Worm (Caenorhabditis elegans) whole organism, L1 larva: ENCODE results near the gene phf-33.
A peak's percentile ranks its signal among the peaks of the same experiment; 100 is the strongest.

Experiments
- C04F5.9 ChIP-seq: sonication (generic microtip); optimal IDR thresholded peaks from 2 replicates; lab custom pipeline; 2016; ENCODE audit warnings: missing genetic modification characterization, missing compliant biosample characterization
- C16A3.4 ChIP-seq: fragments of 150-350 bp; optimal IDR thresholded peaks from 2 replicates; lab custom pipeline; 2014; ENCODE audit warnings: missing biosample characterization, missing genetic modification characterization
- C34B4.2 ChIP-seq: sonication (generic microtip); optimal IDR thresholded peaks from 2 replicates; lab custom pipeline; 2017; ENCODE audit warnings: mild to moderate bottlenecking, missing genetic modification characterization, missing compliant biosample characterization
- Y116A8C.19 ChIP-seq: sonication (generic microtip); optimal IDR thresholded peaks from 2 replicates; lab custom pipeline; 2016; ENCODE audit warnings: missing compliant biosample characterization, missing genetic modification characterization, borderline replicate concordance
- aly-2 ChIP-seq: fragments of 150-350 bp; optimal IDR thresholded peaks from 2 replicates; lab custom pipeline; 2014; ENCODE audit warnings: missing biosample characterization, missing genetic modification characterization
- ceh-63 ChIP-seq: fragments of 200-800 bp; sonication (Bioruptor generic); optimal IDR thresholded peaks from 2 replicates; lab custom pipeline; 2018; ENCODE audit warnings: mild to moderate bottlenecking, missing genetic modification characterization, missing compliant biosample characterization
- ceh-82 ChIP-seq, 3 experiments: fragments of 150-350 bp in 1 of 3; sonication (generic microtip) in 2 of 3; optimal IDR thresholded peaks; 2 replicates each; lab custom pipeline; 2014 to 2017; ENCODE audit warnings: missing biosample characterization in 3 of 3, missing genetic modification characterization in 3 of 3
- ceh-88 ChIP-seq: fragments of 200-800 bp; sonication (Bioruptor generic); IDR thresholded peaks from 2 replicates; pipeline ENCODE4 v1.3.6; 2022; ENCODE audit warnings: missing genetic modification characterization, missing compliant biosample characterization
- ceh-90 ChIP-seq: sonication (generic microtip); optimal IDR thresholded peaks from 2 replicates; lab custom pipeline; 2016; ENCODE audit warnings: missing genetic modification characterization, missing compliant biosample characterization
- ces-1 ChIP-seq: fragments of 150-350 bp; optimal IDR thresholded peaks from 2 replicates; lab custom pipeline; 2014; ENCODE audit warnings: missing biosample characterization, missing genetic modification reagents, missing genetic modification characterization
- dpl-1 ChIP-seq, 3 experiments: fragments of 150-350 bp in 2 of 3; sonication (generic microtip) in 1 of 3; optimal IDR thresholded peaks; 2 replicates each; lab custom pipeline; 2014 to 2017; ENCODE audit warnings: missing biosample characterization in 3 of 3, missing genetic modification characterization in 3 of 3, missing genetic modification reagents in 3 of 3
- dsc-1 ChIP-seq: sonication (generic microtip); optimal IDR thresholded peaks from 2 replicates; lab custom pipeline; 2016; ENCODE audit warnings: mild to moderate bottlenecking, missing genetic modification characterization, missing compliant biosample characterization
- efl-1 ChIP-seq, 4 experiments: fragments of 150-350 bp; optimal IDR thresholded peaks in 3 of 4; peaks in 1 of 4; 1 replicate in 1 of 4; 2 replicates in 3 of 4; lab custom pipeline; 2014; ENCODE audit warnings: missing biosample characterization in 2 of 4, missing genetic modification characterization in 2 of 4, missing genetic modification reagents in 2 of 4
- egl-13 ChIP-seq: sonication (generic microtip); optimal IDR thresholded peaks from 2 replicates; lab custom pipeline; 2016; ENCODE audit warnings: missing genotype, missing genetic modification reagents, missing genetic modification characterization, missing compliant biosample characterization
- ets-5 ChIP-seq: fragments of 200-800 bp; sonication (Bioruptor generic); IDR thresholded peaks from 2 replicates; pipeline ENCODE4 v1.3.6; 2022; ENCODE audit warnings: missing genetic modification characterization, missing compliant biosample characterization
- fkh-10 ChIP-seq: sonication (generic microtip); optimal IDR thresholded peaks from 2 replicates; lab custom pipeline; 2017; ENCODE audit warnings: missing biosample characterization, missing genetic modification reagents, missing genetic modification characterization
- fkh-8 ChIP-seq: sonication (generic microtip); optimal IDR thresholded peaks from 2 replicates; lab custom pipeline; 2016; ENCODE audit warnings: mild to moderate bottlenecking, missing genetic modification characterization, missing compliant biosample characterization
- grh-1 ChIP-seq: fragments of 200-800 bp; sonication (Bioruptor generic); IDR thresholded peaks from 2 replicates; pipeline ENCODE4 v1.3.6; 2022; ENCODE audit warnings: missing genetic modification reagents, missing genetic modification characterization, missing compliant biosample characterization
- hpl-2 ChIP-seq: fragments of 150-350 bp; optimal IDR thresholded peaks from 2 replicates; lab custom pipeline; 2014; ENCODE audit warnings: missing biosample characterization, missing genetic modification reagents, missing genetic modification characterization
- irx-1 ChIP-seq: sonication (generic microtip); optimal IDR thresholded peaks from 2 replicates; lab custom pipeline; 2016; ENCODE audit warnings: missing genetic modification characterization, missing compliant biosample characterization
- jun-1 ChIP-seq: fragments of 150-350 bp; optimal IDR thresholded peaks from 2 replicates; lab custom pipeline; 2014; ENCODE audit warnings: missing biosample characterization, missing genetic modification reagents, missing genetic modification characterization
- lin-13 ChIP-seq: fragments of 150-350 bp; optimal IDR thresholded peaks from 2 replicates; lab custom pipeline; 2014; ENCODE audit warnings: missing biosample characterization, missing genetic modification reagents, missing genetic modification characterization
- lin-15B ChIP-seq: fragments of 150-350 bp; sonication (generic microtip); optimal IDR thresholded peaks from 3 replicates; lab custom pipeline; 2014; ENCODE audit warnings: missing biosample characterization, missing genetic modification characterization
- lin-35 ChIP-seq, 2 experiments: fragments of 150-350 bp; optimal IDR thresholded peaks; 2 replicates each; lab custom pipeline; 2014; ENCODE audit warnings: missing biosample characterization in 2 of 2, missing genetic modification characterization in 2 of 2, missing genetic modification reagents in 2 of 2
- lin-39 ChIP-seq: fragments of 150-350 bp; optimal IDR thresholded peaks from 2 replicates; lab custom pipeline; 2014; ENCODE audit warnings: missing biosample characterization, missing genetic modification reagents, missing genetic modification characterization
- mdl-1 ChIP-seq, 2 experiments: fragments of 150-350 bp; optimal IDR thresholded peaks; 2 replicates each; lab custom pipeline; 2014 to 2017; ENCODE audit warnings: missing biosample characterization in 2 of 2, missing genetic modification characterization in 2 of 2, inconsistent platforms in 1 of 2
- mep-1 ChIP-seq: fragments of 150-350 bp; optimal IDR thresholded peaks from 2 replicates; lab custom pipeline; 2014; ENCODE audit warnings: missing biosample characterization, missing genetic modification characterization
- nhr-11 ChIP-seq: fragments of 150-350 bp; optimal IDR thresholded peaks from 2 replicates; lab custom pipeline; 2014; ENCODE audit warnings: missing biosample characterization, missing genetic modification characterization
- nhr-20 ChIP-seq: sonication (generic microtip); optimal IDR thresholded peaks from 2 replicates; lab custom pipeline; 2016; ENCODE audit warnings: mild to moderate bottlenecking, missing genetic modification characterization, missing compliant biosample characterization
- nhr-237 ChIP-seq: fragments of 150-350 bp; optimal IDR thresholded peaks from 2 replicates; lab custom pipeline; 2014; ENCODE audit warnings: missing biosample characterization, missing genetic modification characterization
- nhr-28 ChIP-seq: fragments of 150-350 bp; optimal IDR thresholded peaks from 2 replicates; lab custom pipeline; 2014; ENCODE audit warnings: missing biosample characterization, missing genetic modification characterization
- nhr-47 ChIP-seq: sonication (generic microtip); optimal IDR thresholded peaks from 2 replicates; lab custom pipeline; 2016; ENCODE audit warnings: mild to moderate bottlenecking, missing genetic modification characterization, moderate library complexity, missing compliant biosample characterization
- nhr-71 ChIP-seq: sonication (generic microtip); optimal IDR thresholded peaks from 2 replicates; lab custom pipeline; 2016; ENCODE audit warnings: mild to moderate bottlenecking, missing genetic modification characterization, moderate library complexity, missing compliant biosample characterization
- nhr-84 ChIP-seq: sonication (generic microtip); optimal IDR thresholded peaks from 2 replicates; lab custom pipeline; 2017; ENCODE audit warnings: missing biosample characterization, missing genetic modification characterization
- pax-3 ChIP-seq: fragments of 200-800 bp; sonication (Bioruptor generic); optimal IDR thresholded peaks from 2 replicates; lab custom pipeline; 2018; ENCODE audit warnings: mild to moderate bottlenecking, missing genetic modification characterization, moderate library complexity, missing compliant biosample characterization
- sup-37 ChIP-seq: fragments of 200-800 bp; sonication (Bioruptor generic); optimal IDR thresholded peaks from 2 replicates; lab custom pipeline; 2018; ENCODE audit warnings: mild to moderate bottlenecking, missing genetic modification characterization, missing compliant biosample characterization
- swsn-7 ChIP-seq: sonication (generic microtip); optimal IDR thresholded peaks from 2 replicates; lab custom pipeline; 2016; ENCODE audit warnings: missing genetic modification characterization, missing compliant biosample characterization
- tlp-1 ChIP-seq: fragments of 150-350 bp; optimal IDR thresholded peaks from 2 replicates; lab custom pipeline; 2014; ENCODE audit warnings: missing biosample characterization, missing genetic modification characterization
- unc-130 ChIP-seq: fragments of 150-350 bp; optimal IDR thresholded peaks from 2 replicates; lab custom pipeline; 2017; ENCODE audit warnings: missing biosample characterization, missing genetic modification characterization, inconsistent platforms
- unc-62 ChIP-seq: fragments of 150-350 bp; optimal IDR thresholded peaks from 2 replicates; lab custom pipeline; 2014; ENCODE audit warnings: missing biosample characterization, missing genetic modification reagents, missing genetic modification characterization
- unc-86 ChIP-seq: sonication (generic microtip); optimal IDR thresholded peaks from 2 replicates; lab custom pipeline; 2016; ENCODE audit warnings: missing genetic modification characterization, missing compliant biosample characterization
- unc-98 ChIP-seq: fragments of 200-800 bp; sonication (Bioruptor generic); IDR thresholded peaks from 2 replicates; pipeline ENCODE4 v1.3.6; 2022; ENCODE audit warnings: missing genetic modification characterization, missing compliant biosample characterization
- vab-15 ChIP-seq: sonication (generic microtip); optimal IDR thresholded peaks from 2 replicates; lab custom pipeline; 2017; ENCODE audit warnings: missing genotype, mild to moderate bottlenecking, missing genetic modification characterization, missing compliant biosample characterization
- xbp-1 ChIP-seq: sonication (generic microtip); optimal IDR thresholded peaks from 2 replicates; lab custom pipeline; 2016; ENCODE audit warnings: missing genetic modification characterization, missing compliant biosample characterization
- zag-1 ChIP-seq: fragments of 150-350 bp; optimal IDR thresholded peaks from 2 replicates; lab custom pipeline; 2014; ENCODE audit warnings: missing biosample characterization, missing genetic modification characterization
- zip-4 ChIP-seq: fragments of 200-800 bp; sonication (Bioruptor generic); optimal IDR thresholded peaks from 2 replicates; lab custom pipeline; 2018; ENCODE audit warnings: mild to moderate bottlenecking, missing genetic modification characterization, moderate library complexity, missing compliant biosample characterization
- ztf-11 ChIP-seq, 2 experiments: sonication (generic microtip); optimal IDR thresholded peaks; 2 replicates each; lab custom pipeline; 2016 to 2017; ENCODE audit warnings: missing genetic modification characterization in 2 of 2, missing biosample characterization in 1 of 2, missing compliant biosample characterization in 1 of 2

Gene phf-33

DNA sequence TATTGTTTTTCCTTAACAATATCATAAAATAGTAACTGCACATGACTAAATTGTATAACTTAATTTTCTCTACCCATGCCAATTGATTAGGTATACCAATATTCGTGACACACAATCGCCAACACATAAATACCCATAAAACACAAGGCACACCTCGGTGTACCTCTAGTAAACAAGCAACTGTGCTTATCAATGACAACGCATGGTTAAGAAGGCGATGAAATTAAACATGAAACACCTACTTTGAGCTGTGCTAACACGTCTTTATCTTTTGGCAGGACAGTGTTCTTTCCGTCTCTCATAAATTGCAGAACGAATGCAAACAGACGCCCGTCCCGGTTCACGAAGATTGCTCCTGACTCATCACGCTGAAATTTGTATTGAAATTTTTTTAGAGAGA is 32.0 kb upstream of the phf-33 start (continued):
- TF ChIP-seq nhr-47 (tag; lab: Kevin White, UChicago) (no peak), ets-5 (GFP tag; lab: Robert Waterston, UW) (no peak), mdl-1 (tag; optimal IDR thresholded peaks at IDR 0.05; lab: Kevin White, UChicago) (peak in 1 of 2 experiments; percentile 30), C34B4.2 (no peak), C16A3.4 (tag; lab: Kevin White, UChicago) (no peak), zag-1 (tag; lab: Kevin White, UChicago) (no peak), mep-1 (tag; lab: Kevin White, UChicago) (no peak), efl-1 (optimal IDR thresholded peaks at IDR 0.05; lab: Kevin White, UChicago) (no peak), efl-1 (GFP tag; optimal IDR thresholded peaks at IDR 0.05 in 1 of 2; lab: Kevin White, UChicago) (no peak), zip-4 (no peak), Y116A8C.19 (no peak), lin-35 (GFP tag; optimal IDR thresholded peaks at IDR 0.05; lab: Kevin White, UChicago) (peak in 1 of 2 experiments; percentile 60), unc-62 (GFP tag; lab: Kevin White, UChicago) (no peak), xbp-1 (no peak), dpl-1 (GFP tag; optimal IDR thresholded peaks at IDR 0.05; lab: Kevin White, UChicago) (no peak), nhr-11 (tag; lab: Kevin White, UChicago) (no peak), aly-2 (tag; lab: Kevin White, UChicago) (no peak), ceh-88 (no peak), swsn-7 (tag; lab: Kevin White, UChicago) (no peak), jun-1 (peak; percentile 12), grh-1 (no peak), nhr-20 (tag; lab: Kevin White, UChicago) (peak; percentile 19), unc-98 (GFP tag; lab: Robert Waterston, UW) (no peak), tlp-1 (no peak), ceh-63 (no peak), irx-1 (tag; lab: Kevin White, UChicago) (no peak), vab-15 (no peak), ztf-11 (tag; optimal IDR thresholded peaks at IDR 0.05; lab: Kevin White, UChicago) (no peak), nhr-84 (tag; lab: Kevin White, UChicago) (no peak), unc-130 (tag; lab: Kevin White, UChicago) (no peak), nhr-28 (tag; lab: Kevin White, UChicago) (no peak), dsc-1 (no peak), ceh-82 (tag; optimal IDR thresholded peaks at IDR 0.05; lab: Kevin White, UChicago) (no peak)

DNA sequence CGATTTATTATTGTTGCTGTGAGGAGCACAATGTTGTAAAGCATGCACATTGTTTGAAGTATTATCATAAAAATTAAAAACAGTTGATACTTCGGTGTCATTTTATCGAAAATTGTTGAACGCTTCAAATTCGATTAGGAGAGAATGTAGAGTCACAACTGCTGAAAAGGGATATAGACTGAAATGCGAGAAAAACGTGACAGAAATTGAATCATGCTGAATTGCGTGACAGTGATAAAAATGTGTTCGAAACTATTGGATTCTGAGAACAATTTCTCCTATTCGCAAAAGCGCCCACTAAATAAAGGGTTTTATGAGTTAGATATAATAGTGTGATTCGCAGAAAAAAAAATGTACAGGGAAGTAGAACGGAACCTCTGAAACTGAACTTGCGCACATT is 30.0 kb upstream of the phf-33 start, which contains the start of gene srxa-8:
Gene srxa-8 (minus strand): TSS at position 101 of the 400 bp plus-strand sequence.
- TF ChIP-seq nhr-71 (tag; lab: Kevin White, UChicago): no peak
- TF ChIP-seq C04F5.9 (tag; lab: Kevin White, UChicago): no peak
- no peak for TF ChIP-seq lin-15B (tag; lab: Kevin White, UChicago)
- no peak for TF ChIP-seq lin-39
- TF ChIP-seq lin-13 (GFP tag; lab: Kevin White, UChicago): no peak
- TF ChIP-seq tlp-1: no peak
- no peak for TF ChIP-seq ceh-82 (tag; optimal IDR thresholded peaks at IDR 0.05; lab: Kevin White, UChicago)
- TF ChIP-seq hpl-2 (GFP tag; lab: Kevin White, UChicago): no peak

DNA sequence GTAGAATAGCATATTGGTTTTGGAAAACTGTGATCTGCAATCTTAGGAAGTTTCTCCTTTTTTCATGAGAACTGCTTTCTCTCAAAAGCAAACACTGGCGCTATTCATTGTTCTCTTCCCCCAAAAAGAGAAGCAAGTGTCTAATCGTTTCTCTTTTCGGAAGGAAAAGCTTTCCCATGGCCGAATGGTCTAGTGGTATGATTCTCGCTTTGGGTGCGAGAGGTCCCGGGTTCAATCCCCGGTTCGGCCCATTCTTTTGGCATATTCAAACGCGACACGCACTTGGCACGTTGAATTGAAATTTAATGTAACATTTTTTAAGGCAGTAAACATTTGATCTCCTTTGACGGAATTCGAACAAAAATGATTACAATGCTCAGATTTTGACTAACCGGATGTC is 29.1 kb upstream of the phf-33 start:
- TF ChIP-seq nhr-237 (tag; lab: Kevin White, UChicago): no peak
- no peak for TF ChIP-seq ces-1 (GFP tag; lab: Kevin White, UChicago)
- no peak for TF ChIP-seq ets-5 (GFP tag; lab: Robert Waterston, UW)
- TF ChIP-seq ceh-90 (tag; lab: Kevin White, UChicago): no peak
- TF ChIP-seq C16A3.4 (tag; lab: Kevin White, UChicago): no peak
- no peak for TF ChIP-seq ztf-11 (tag; optimal IDR thresholded peaks at IDR 0.05; lab: Kevin White, UChicago)
- TF ChIP-seq fkh-8 (tag; lab: Kevin White, UChicago): no peak
- TF ChIP-seq pax-3: no peak
- TF ChIP-seq unc-86: no peak
- TF ChIP-seq dpl-1 (GFP tag; optimal IDR thresholded peaks at IDR 0.05; lab: Kevin White, UChicago): no peak
- no peak for TF ChIP-seq sup-37
- TF ChIP-seq xbp-1: no peak
- TF ChIP-seq grh-1: no peak
- no peak for TF ChIP-seq Y116A8C.19
- no peak for TF ChIP-seq fkh-10 (GFP tag; lab: Kevin White, UChicago)
- no peak for TF ChIP-seq hpl-2 (GFP tag; lab: Kevin White, UChicago)
- no peak for TF ChIP-seq egl-13 (tag; lab: Kevin White, UChicago)
- TF ChIP-seq, all 84 proteins: peak for 0
